Worm (Caenorhabditis elegans) whole organism, L4 larva: Measurements from ENCODE around the gene rcan-1.

Experiments used
- F10B5.3 ChIP-seq: sonication (generic microtip); optimal IDR thresholded peaks from 2 replicates; lab custom pipeline; 2016; ENCODE audit warnings: mild to moderate bottlenecking, missing genetic modification characterization, missing compliant biosample characterization
- F26F4.8 ChIP-seq: fragments of 200-800 bp; sonication (Bioruptor generic); conservative IDR thresholded peaks from 2 replicates; pipeline ENCODE4 v1.3.6; 2022; ENCODE audit warnings: missing genetic modification characterization, missing compliant biosample characterization
- F49E8.2 ChIP-seq: sonication (generic microtip); optimal IDR thresholded peaks from 2 replicates; lab custom pipeline; 2016; ENCODE audit warnings: missing compliant biosample characterization, mild to moderate bottlenecking, missing genetic modification characterization, borderline replicate concordance
- R02D3.7 ChIP-seq: fragments of 150-350 bp; sonication (generic microtip); optimal IDR thresholded peaks from 3 replicates; lab custom pipeline; 2014; ENCODE audit warnings: missing biosample characterization, missing genetic modification characterization
- T26A8.4 ChIP-seq: fragments of 200-800 bp; sonication (Bioruptor generic); IDR thresholded peaks from 2 replicates; pipeline ENCODE4 v1.3.6; 2022; ENCODE audit warnings: missing genetic modification characterization, missing compliant biosample characterization
- Y105C5A.15 ChIP-seq: fragments of 200-800 bp; sonication (Bioruptor generic); IDR thresholded peaks from 2 replicates; pipeline ENCODE4 v1.3.6; 2022; ENCODE audit warnings: missing genetic modification characterization, missing compliant biosample characterization
- ZK546.5 ChIP-seq, 2 experiments: sonication (generic microtip); optimal IDR thresholded peaks; 2 replicates each; lab custom pipeline; 2017; ENCODE audit warnings: missing biosample characterization in 2 of 2, missing genetic modification characterization in 2 of 2
- aha-1 ChIP-seq: fragments of 150-350 bp; peaks from one replicate; lab custom pipeline; 2014; ENCODE audit warnings: missing biosample characterization, missing genetic modification characterization
- ama-1 ChIP-seq: fragments of 150-350 bp; optimal IDR thresholded peaks from 2 replicates; lab custom pipeline; 2014; ENCODE audit warnings: inconsistent platforms, mixed read lengths
- ceh-32 ChIP-seq: sonication (generic microtip); optimal IDR thresholded peaks from 2 replicates; lab custom pipeline; 2016; ENCODE audit warnings: mild to moderate bottlenecking, missing genetic modification characterization, missing compliant biosample characterization; ENCODE audit not compliant: poor library complexity
- ceh-44 ChIP-seq: fragments of 200-800 bp; sonication (Bioruptor generic); IDR thresholded peaks from 2 replicates; pipeline ENCODE4 v1.3.6; 2022; ENCODE audit warnings: missing genetic modification reagents, missing genetic modification characterization, missing compliant biosample characterization
- ceh-62 ChIP-seq: sonication (generic microtip); optimal IDR thresholded peaks from 2 replicates; lab custom pipeline; 2017; ENCODE audit warnings: missing biosample characterization, missing genetic modification characterization
- ceh-82 ChIP-seq: sonication (generic microtip); optimal IDR thresholded peaks from 2 replicates; lab custom pipeline; 2017; ENCODE audit warnings: missing biosample characterization, missing genetic modification characterization
- daf-12 ChIP-seq: fragments of 150-350 bp; optimal IDR thresholded peaks from 2 replicates; lab custom pipeline; 2014; ENCODE audit warnings: missing biosample characterization, missing genetic modification reagents, missing genetic modification characterization
- daf-16 ChIP-seq, 3 experiments: sonication (generic microtip); optimal IDR thresholded peaks; 2 replicates each; lab custom pipeline; 2016 to 2017; ENCODE audit warnings: missing genetic modification characterization in 3 of 3, missing genetic modification reagents in 3 of 3, mild to moderate bottlenecking in 2 of 3, missing compliant biosample characterization in 2 of 3, missing biosample characterization in 1 of 3, moderate library complexity in 1 of 3
- dmd-6 ChIP-seq: fragments of 200-800 bp; sonication (Bioruptor generic); IDR thresholded peaks from 2 replicates; pipeline ENCODE4 v1.3.6; 2022; ENCODE audit warnings: missing genetic modification reagents, missing genetic modification characterization, missing compliant biosample characterization
- dmd-8 ChIP-seq: fragments of 200-800 bp; sonication (Bioruptor generic); IDR thresholded peaks from 2 replicates; pipeline ENCODE4 v1.3.6; 2022; ENCODE audit warnings: missing genetic modification characterization, missing compliant biosample characterization
- dpl-1 ChIP-seq: fragments of 150-350 bp; optimal IDR thresholded peaks from 2 replicates; lab custom pipeline; 2014; ENCODE audit warnings: missing biosample characterization, missing genetic modification reagents, missing genetic modification characterization
- dve-1 ChIP-seq: sonication (generic microtip); optimal IDR thresholded peaks from 2 replicates; lab custom pipeline; 2017; ENCODE audit warnings: antibody characterized with exemption, mild to moderate bottlenecking, missing genetic modification characterization, missing compliant biosample characterization; ENCODE audit not compliant: insufficient read depth
- egl-27 ChIP-seq: sonication (generic microtip); optimal IDR thresholded peaks from 3 replicates; lab custom pipeline; 2017; ENCODE audit warnings: missing biosample characterization, missing genetic modification reagents, missing genetic modification characterization
- fkh-10 ChIP-seq: fragments of 150-350 bp; optimal IDR thresholded peaks from 2 replicates; lab custom pipeline; 2014; ENCODE audit warnings: missing biosample characterization, missing genetic modification reagents, missing genetic modification characterization
- fos-1 ChIP-seq: fragments of 150-350 bp; optimal IDR thresholded peaks from 2 replicates; lab custom pipeline; 2014; ENCODE audit warnings: missing biosample characterization, missing genetic modification characterization
- hlh-11 ChIP-seq: fragments of 200-800 bp; sonication (Bioruptor generic); optimal IDR thresholded peaks from 2 replicates; lab custom pipeline; 2018; ENCODE audit warnings: mild to moderate bottlenecking, missing genetic modification characterization, missing compliant biosample characterization
- jun-1 ChIP-seq: fragments of 150-350 bp; optimal IDR thresholded peaks from 2 replicates; lab custom pipeline; 2014; ENCODE audit warnings: missing biosample characterization, missing genetic modification reagents, missing genetic modification characterization
- lin-1 ChIP-seq: fragments of 200-800 bp; sonication (Bioruptor generic); IDR thresholded peaks from 2 replicates; pipeline ENCODE4 v1.3.6; 2022; ENCODE audit warnings: missing genetic modification reagents, missing genetic modification characterization, missing compliant biosample characterization
- lin-13 ChIP-seq: fragments of 150-350 bp; optimal IDR thresholded peaks from 2 replicates; lab custom pipeline; 2014; ENCODE audit warnings: missing biosample characterization, missing genetic modification reagents, missing genetic modification characterization
- lin-39 ChIP-seq: fragments of 150-350 bp; optimal IDR thresholded peaks from 2 replicates; lab custom pipeline; 2014; ENCODE audit warnings: missing biosample characterization, missing genetic modification reagents, missing genetic modification characterization
- madf-5 ChIP-seq, 2 experiments: fragments of 200-800 bp; sonication (Bioruptor generic); IDR thresholded peaks; 2 replicates each; pipeline ENCODE4 v1.3.6; 2022; ENCODE audit warnings: missing compliant biosample characterization in 2 of 2, missing genetic modification characterization in 2 of 2
- madf-9 ChIP-seq: fragments of 200-800 bp; sonication (Bioruptor generic); conservative IDR thresholded peaks from 2 replicates; pipeline ENCODE4 v1.3.6; 2022; ENCODE audit warnings: missing genetic modification reagents, missing genetic modification characterization, missing compliant biosample characterization
- mdt-29 ChIP-seq: fragments of 200-800 bp; sonication (Bioruptor generic); IDR thresholded peaks from 2 replicates; pipeline ENCODE4 v1.3.6; 2022; ENCODE audit warnings: missing genetic modification reagents, missing genetic modification characterization, missing compliant biosample characterization
- mep-1 ChIP-seq: fragments of 150-350 bp; sonication (generic microtip); optimal IDR thresholded peaks from 3 replicates; lab custom pipeline; 2014; ENCODE audit warnings: missing biosample characterization, missing genetic modification characterization
- mes-2 ChIP-seq: sonication (generic microtip); optimal IDR thresholded peaks from 2 replicates; lab custom pipeline; 2016; ENCODE audit warnings: missing genotype, mild to moderate bottlenecking, missing genetic modification characterization, missing compliant biosample characterization; ENCODE audit not compliant: poor library complexity, severe bottlenecking
- mxl-2 ChIP-seq: fragments of 200-800 bp; sonication (Bioruptor generic); conservative IDR thresholded peaks from 2 replicates; pipeline ENCODE4 v1.3.6; 2022; ENCODE audit warnings: missing genetic modification reagents, missing genetic modification characterization, missing compliant biosample characterization
- mxl-3 ChIP-seq: fragments of 200-800 bp; sonication (Bioruptor generic); optimal IDR thresholded peaks from 2 replicates; lab custom pipeline; 2018; ENCODE audit warnings: mild to moderate bottlenecking, missing genetic modification characterization, missing compliant biosample characterization
- nhr-102 ChIP-seq: sonication (generic microtip); optimal IDR thresholded peaks from 2 replicates; lab custom pipeline; 2016; ENCODE audit warnings: mild to moderate bottlenecking, missing genetic modification characterization, moderate library complexity, missing compliant biosample characterization
- nhr-25 ChIP-seq: sonication (generic microtip); optimal IDR thresholded peaks from 2 replicates; lab custom pipeline; 2017; ENCODE audit warnings: missing genetic modification characterization, mild to moderate bottlenecking, missing compliant biosample characterization, antibody characterized with exemption, moderate library complexity, borderline replicate concordance; ENCODE audit not compliant: insufficient read depth
- nhr-41 ChIP-seq: fragments of 200-800 bp; sonication (Bioruptor generic); IDR thresholded peaks from 2 replicates; pipeline ENCODE4 v1.3.6; 2022; ENCODE audit warnings: missing genetic modification reagents, missing genetic modification characterization, missing compliant biosample characterization
- pha-4 ChIP-seq, 2 experiments: fragments of 150-350 bp in 1 of 2; fragments of 200-800 bp in 1 of 2; sonication (Bioruptor generic) in 1 of 2; IDR thresholded peaks in 1 of 2; optimal IDR thresholded peaks in 1 of 2; 2 replicates each; pipeline versions ENCODE4 v1.3.6 to Lab custom; 2014 to 2022; ENCODE audit warnings: missing genetic modification characterization in 2 of 2, missing genetic modification reagents in 2 of 2, missing biosample characterization in 1 of 2, missing compliant biosample characterization in 1 of 2
- php-3 ChIP-seq: fragments of 200-800 bp; sonication (Bioruptor generic); IDR thresholded peaks from 2 replicates; pipeline ENCODE4 v1.3.6; 2022; ENCODE audit warnings: missing genetic modification reagents, missing genetic modification characterization, missing compliant biosample characterization
- set-16 ChIP-seq: fragments of 200-800 bp; sonication (Bioruptor generic); IDR thresholded peaks from 2 replicates; pipeline ENCODE4 v1.3.6; 2022; ENCODE audit warnings: missing genetic modification reagents, missing genetic modification characterization, missing compliant biosample characterization
- skn-1 ChIP-seq: fragments of 150-350 bp; optimal IDR thresholded peaks from 2 replicates; lab custom pipeline; 2014; ENCODE audit warnings: missing biosample characterization, missing genetic modification characterization
- snpc-1.2 ChIP-seq: fragments of 200-800 bp; sonication (Bioruptor generic); IDR thresholded peaks from 2 replicates; pipeline ENCODE4 v1.3.6; 2022; ENCODE audit warnings: missing genetic modification reagents, missing genetic modification characterization, missing compliant biosample characterization
- snpc-4 ChIP-seq: fragments of 150-350 bp; optimal IDR thresholded peaks from 2 replicates; lab custom pipeline; 2014; ENCODE audit warnings: missing biosample characterization, missing genetic modification characterization
- spr-1 ChIP-seq: sonication (generic microtip); optimal IDR thresholded peaks from 2 replicates; lab custom pipeline; 2016; ENCODE audit warnings: mild to moderate bottlenecking, missing genetic modification characterization, missing compliant biosample characterization
- unc-130 ChIP-seq: sonication (generic microtip); optimal IDR thresholded peaks from 2 replicates; lab custom pipeline; 2016; ENCODE audit warnings: missing genetic modification reagents, missing genetic modification characterization, missing compliant biosample characterization
- zag-1 ChIP-seq: fragments of 150-350 bp; optimal IDR thresholded peaks from 2 replicates; lab custom pipeline; 2014; ENCODE audit warnings: missing biosample characterization, missing genetic modification characterization
- zfp-2 ChIP-seq: sonication (generic microtip); optimal IDR thresholded peaks from 2 replicates; lab custom pipeline; 2016; ENCODE audit warnings: mild to moderate bottlenecking, missing genetic modification characterization, missing compliant biosample characterization
- zfp-3 ChIP-seq: fragments of 200-800 bp; sonication (Bioruptor generic); conservative IDR thresholded peaks from 2 replicates; pipeline ENCODE4 v1.3.6; 2022; ENCODE audit warnings: missing genetic modification reagents, missing genetic modification characterization, missing compliant biosample characterization
- ztf-11 ChIP-seq: fragments of 150-350 bp; optimal IDR thresholded peaks from 2 replicates; lab custom pipeline; 2014; ENCODE audit warnings: missing biosample characterization, missing genetic modification characterization
- ztf-7 ChIP-seq: fragments of 150-350 bp; optimal IDR thresholded peaks from 2 replicates; lab custom pipeline; 2014; ENCODE audit warnings: missing biosample characterization, missing genetic modification characterization

rcan-1 gene

DNA sequence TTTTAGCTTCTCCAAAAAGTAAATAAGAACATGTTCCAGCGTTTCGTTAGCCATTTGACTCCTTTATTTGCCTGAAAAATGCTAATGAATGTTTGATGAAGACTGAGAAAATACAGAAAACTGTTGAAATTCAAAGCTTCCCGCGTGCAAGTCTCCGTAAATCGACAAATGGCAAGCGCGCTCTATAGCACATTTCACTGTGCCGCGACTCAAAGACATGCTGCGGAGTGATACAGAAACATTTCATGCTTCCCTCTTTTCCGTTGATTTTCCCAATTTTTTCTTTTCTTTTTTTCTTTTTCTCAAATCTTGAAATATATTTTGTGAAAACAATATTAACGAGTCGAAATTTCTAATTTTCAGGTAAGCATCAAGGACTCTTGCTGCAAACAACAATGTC, 5.0 kb downstream of the rcan-1 start, which contains the start of the genes ska-3 and rps-12 (continued):
- peak; percentile 100 for TF ChIP-seq aha-1 (tag; lab: Kevin White, UChicago)
- peak; percentile 23; the same call in 1 of the 2 replicates for TF ChIP-seq set-16 (GFP tag; lab: Robert Waterston, UW)
- TF ChIP-seq nhr-41 (GFP tag; lab: Robert Waterston, UW), result 0 out of 2 replicates have a peak, but pooled peaks have one; percentile 62
- no peak for TF ChIP-seq ceh-82 (tag; lab: Kevin White, UChicago)
- peak; percentile 99 for TF ChIP-seq zfp-2 (tag; lab: Kevin White, UChicago)
- peak in 1 of 2 experiments; percentile 87 for TF ChIP-seq ZK546.5 (tag; optimal IDR thresholded peaks at IDR 0.05; lab: Kevin White, UChicago)
- TF ChIP-seq unc-130 (GFP tag; lab: Kevin White, UChicago), result peak; percentile 89
- peak; percentile 95 for TF ChIP-seq hlh-11
- peak; percentile 96 for TF ChIP-seq zfp-3
- peak; percentile 97 for TF ChIP-seq nhr-25 (tag; lab: Kevin White, UChicago)
- peak; percentile 90 for TF ChIP-seq mdt-29 (GFP tag; lab: Robert Waterston, UW)
- no peak for TF ChIP-seq lin-39 (tag; lab: Kevin White, UChicago)
- TF ChIP-seq nhr-102, result peak; percentile 96
- TF ChIP-seq ztf-11 (tag; lab: Kevin White, UChicago), result peak; percentile 44
- peak; percentile 73 for TF ChIP-seq ceh-32 (tag; lab: Kevin White, UChicago)
- TF ChIP-seq zag-1, result peak; percentile 86
- TF ChIP-seq mes-2, result peak; percentile 98
- peak; percentile 80 for TF ChIP-seq mxl-3 (GFP tag; lab: Kevin White, UChicago)
- TF ChIP-seq pha-4 (GFP tag; IDR thresholded peaks at IDR 0.05; lab: Robert Waterston, UW), result peak; percentile 94
- peak; percentile 99 for TF ChIP-seq pha-4 (tag; optimal IDR thresholded peaks at IDR 0.05; lab: Kevin White, UChicago)
- no peak for TF ChIP-seq ceh-44 (GFP tag; lab: Robert Waterston, UW)
- no peak for TF ChIP-seq egl-27 (tag; lab: Kevin White, UChicago)
- no peak for TF ChIP-seq skn-1 (tag; lab: Kevin White, UChicago)
- peak; percentile 52 for TF ChIP-seq F49E8.2 (tag; lab: Kevin White, UChicago)
- TF ChIP-seq lin-1 (GFP tag; lab: Robert Waterston, UW), result peak; percentile 78
- peak; percentile 100 for TF ChIP-seq dve-1 (tag; lab: Kevin White, UChicago)
- no peak for TF ChIP-seq Y105C5A.15 (GFP tag; lab: Robert Waterston, UW)
- TF ChIP-seq jun-1 (tag; lab: Kevin White, UChicago), result peak; percentile 94
- peak in 1 of 2 experiments; percentile 42; a peak in 1 of 4 replicates for TF ChIP-seq madf-5 (GFP tag; IDR thresholded peaks at IDR 0.05; lab: Robert Waterston, UW)
- TF ChIP-seq F10B5.3 (tag; lab: Kevin White, UChicago), result peak; percentile 72
- TF ChIP-seq ama-1 (lab: Kevin White, UChicago), result peak; percentile 91
- peak; percentile 97 for TF ChIP-seq T26A8.4 (GFP tag; lab: Robert Waterston, UW)
- TF ChIP-seq dpl-1 (GFP tag; lab: Kevin White, UChicago), result peak; percentile 99
- TF ChIP-seq fkh-10, result peak; percentile 99
- TF ChIP-seq daf-16 (GFP tag; optimal IDR thresholded peaks at IDR 0.05; lab: Kevin White, UChicago), result peak in 1 of 2 experiments; percentile 80
- TF ChIP-seq daf-16 (tag; optimal IDR thresholded peaks at IDR 0.05; lab: Kevin White, UChicago), result peak; percentile 91
- TF ChIP-seq snpc-4 (tag; lab: Kevin White, UChicago), result peak; percentile 58
- no peak for TF ChIP-seq dmd-8 (GFP tag; lab: Robert Waterston, UW)
- no peak for TF ChIP-seq F26F4.8
- TF ChIP-seq spr-1, result peak; percentile 94
- peak; percentile 93 for TF ChIP-seq madf-9 (GFP tag; lab: Robert Waterston, UW)
- no peak for TF ChIP-seq daf-12 (tag; lab: Kevin White, UChicago)
- peak; percentile 68; the same call in 1 of the 2 replicates for TF ChIP-seq snpc-1.2
- TF ChIP-seq R02D3.7 (tag; lab: Kevin White, UChicago), result peak; percentile 98
- TF ChIP-seq ztf-7, result peak; percentile 93
- TF ChIP-seq dmd-6, result peak; percentile 98
- TF ChIP-seq mxl-2 (GFP tag; lab: Robert Waterston, UW), result peak; percentile 69
- TF ChIP-seq fos-1 (tag; lab: Kevin White, UChicago), result peak; percentile 55
- TF ChIP-seq php-3, result peak; percentile 64
- peak; percentile 97 for TF ChIP-seq lin-13 (GFP tag; lab: Kevin White, UChicago)
- TF ChIP-seq ceh-62 (tag; lab: Kevin White, UChicago), result no peak
- peak; percentile 99 for TF ChIP-seq mep-1 (tag; lab: Kevin White, UChicago)
